Worm (Caenorhabditis elegans): ENCODE results near the gene Y47D3A.13.

DNA sequence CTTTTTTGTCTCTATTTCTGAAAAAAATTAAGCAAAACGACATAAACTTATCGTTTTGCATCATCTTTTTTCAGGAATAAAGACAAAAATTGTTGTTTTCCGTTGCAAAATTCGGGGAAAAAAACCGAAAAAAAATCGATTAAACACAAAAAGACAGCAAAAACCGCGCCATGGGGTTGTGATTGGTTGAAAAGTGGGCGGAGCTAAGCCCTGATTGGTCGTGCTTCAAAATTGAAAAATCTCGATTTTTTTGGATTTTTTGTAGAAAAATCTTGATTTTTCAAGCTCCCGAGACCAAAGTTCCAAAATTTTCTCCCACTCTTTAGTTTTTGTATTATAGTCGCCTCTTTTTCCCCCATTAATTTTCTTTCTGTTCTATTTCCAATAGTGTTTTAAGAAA is 14.4 kb upstream of the Y47D3A.13 start:
- TF ChIP-seq alr-1 (tag; optimal IDR thresholded peaks at IDR 0.05): no peak
- TF ChIP-seq snpc-4 (tag; optimal IDR thresholded peaks at IDR 0.05): no peak
- no peak for TF ChIP-seq nhr-12 (tag; optimal IDR thresholded peaks at IDR 0.05)
- TF ChIP-seq ztf-11 (tag; optimal IDR thresholded peaks at IDR 0.05): no peak
- no peak for TF ChIP-seq skn-1 (tag; optimal IDR thresholded peaks at IDR 0.05)

Measured in whole organism, L2 larva.